Worm (Caenorhabditis elegans) whole organism, L4/young adult: Measurements from ENCODE around the gene ZK896.1.

ENCODE experiments used
- W03F9.2 ChIP-seq: fragments of 150-350 bp; optimal IDR thresholded peaks from 2 replicates; lab custom pipeline; 2014; ENCODE audit warnings: missing biosample characterization, missing genetic modification characterization
- him-1 ChIP-seq: sonication (generic microtip); optimal IDR thresholded peaks from 2 replicates; lab custom pipeline; 2016; ENCODE audit warnings: missing genotype, missing genetic modification reagents, missing genetic modification characterization, missing compliant biosample characterization

- TF ChIP-seq him-1 (no peak), W03F9.2 (tag; lab: Kevin White, UChicago) (no peak)
Observed at ce11 chrIV:12909871-12910270, 34.7 kb upstream of the ZK896.1 start, which contains the start of gene K08D8.4.
